Worm (Caenorhabditis elegans) whole organism, L1 larva: ENCODE measurements around the gene apl-1.

Experiments used
- aly-2 ChIP-seq: fragments of 150-350 bp; optimal IDR thresholded peaks from 2 replicates; lab custom pipeline; 2014; ENCODE audit warnings: missing biosample characterization, missing genetic modification characterization
- elt-2 ChIP-seq: sonication (generic microtip); optimal IDR thresholded peaks from 2 replicates; lab custom pipeline; 2016; ENCODE audit warnings: missing genetic modification characterization, mild to moderate bottlenecking, inconsistent platforms, missing compliant biosample characterization, missing genetic modification reagents
- lin-39 ChIP-seq: fragments of 150-350 bp; optimal IDR thresholded peaks from 2 replicates; lab custom pipeline; 2014; ENCODE audit warnings: missing biosample characterization, missing genetic modification reagents, missing genetic modification characterization
- mab-9 ChIP-seq: fragments of 200-800 bp; sonication (Bioruptor generic); IDR thresholded peaks from 2 replicates; pipeline ENCODE4 v1.3.6; 2022; ENCODE audit warnings: missing genetic modification reagents, missing genetic modification characterization, missing compliant biosample characterization
- mdl-1 ChIP-seq, 2 experiments: fragments of 150-350 bp; optimal IDR thresholded peaks; 2 replicates each; lab custom pipeline; 2014 to 2017; ENCODE audit warnings: missing biosample characterization in 2 of 2, missing genetic modification characterization in 2 of 2, inconsistent platforms in 1 of 2
- mep-1 ChIP-seq: fragments of 150-350 bp; optimal IDR thresholded peaks from 2 replicates; lab custom pipeline; 2014; ENCODE audit warnings: missing biosample characterization, missing genetic modification characterization
- pqm-1 ChIP-seq: sonication (generic microtip); optimal IDR thresholded peaks from 3 replicates; lab custom pipeline; 2017; ENCODE audit warnings: missing biosample characterization, missing genetic modification characterization
- xbp-1 ChIP-seq: sonication (generic microtip); optimal IDR thresholded peaks from 2 replicates; lab custom pipeline; 2016; ENCODE audit warnings: missing genetic modification characterization, missing compliant biosample characterization
- ztf-11 ChIP-seq, 2 experiments: sonication (generic microtip); optimal IDR thresholded peaks; 2 replicates each; lab custom pipeline; 2016 to 2017; ENCODE audit warnings: missing genetic modification characterization in 2 of 2, missing biosample characterization in 1 of 2, missing compliant biosample characterization in 1 of 2

DNA sequence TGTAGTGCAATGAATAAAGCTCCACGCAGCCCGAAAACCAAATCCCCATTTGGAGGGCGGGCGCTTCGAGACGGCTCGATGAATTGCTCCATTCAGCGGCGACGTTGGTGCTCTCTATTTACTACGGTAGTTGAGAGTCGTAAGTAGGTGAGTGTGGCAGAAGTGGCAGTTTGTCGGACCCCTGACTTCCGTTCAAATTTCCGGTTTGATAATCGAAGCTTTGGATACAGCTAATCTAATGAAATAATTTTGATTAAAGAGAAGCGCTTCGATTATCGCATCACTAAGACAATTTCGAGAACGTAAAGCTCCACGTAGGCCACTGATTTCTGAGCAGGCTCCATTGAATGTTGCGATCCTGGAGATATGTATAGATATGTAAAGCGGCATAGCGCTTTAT, 32.2 kb downstream of the apl-1 start, which contains the start of gene ets-5:
- no peak for TF ChIP-seq elt-2
- TF ChIP-seq mdl-1 (tag; optimal IDR thresholded peaks at IDR 0.05; lab: Kevin White, UChicago): no peak
- no peak for TF ChIP-seq lin-39 (tag; lab: Kevin White, UChicago)
- TF ChIP-seq pqm-1 (tag; lab: Kevin White, UChicago): no peak
- no peak for TF ChIP-seq mab-9 (GFP tag; lab: Robert Waterston, UW)
- TF ChIP-seq xbp-1 (tag; lab: Kevin White, UChicago): no peak
- TF ChIP-seq aly-2: no peak
- no peak for TF ChIP-seq ztf-11 (tag; optimal IDR thresholded peaks at IDR 0.05; lab: Kevin White, UChicago)
- TF ChIP-seq mep-1 (tag; lab: Kevin White, UChicago): no peak
